Worm (Caenorhabditis elegans): ENCODE measurements around the gene ubq-2.

The ubq-2 gene

DNA sequence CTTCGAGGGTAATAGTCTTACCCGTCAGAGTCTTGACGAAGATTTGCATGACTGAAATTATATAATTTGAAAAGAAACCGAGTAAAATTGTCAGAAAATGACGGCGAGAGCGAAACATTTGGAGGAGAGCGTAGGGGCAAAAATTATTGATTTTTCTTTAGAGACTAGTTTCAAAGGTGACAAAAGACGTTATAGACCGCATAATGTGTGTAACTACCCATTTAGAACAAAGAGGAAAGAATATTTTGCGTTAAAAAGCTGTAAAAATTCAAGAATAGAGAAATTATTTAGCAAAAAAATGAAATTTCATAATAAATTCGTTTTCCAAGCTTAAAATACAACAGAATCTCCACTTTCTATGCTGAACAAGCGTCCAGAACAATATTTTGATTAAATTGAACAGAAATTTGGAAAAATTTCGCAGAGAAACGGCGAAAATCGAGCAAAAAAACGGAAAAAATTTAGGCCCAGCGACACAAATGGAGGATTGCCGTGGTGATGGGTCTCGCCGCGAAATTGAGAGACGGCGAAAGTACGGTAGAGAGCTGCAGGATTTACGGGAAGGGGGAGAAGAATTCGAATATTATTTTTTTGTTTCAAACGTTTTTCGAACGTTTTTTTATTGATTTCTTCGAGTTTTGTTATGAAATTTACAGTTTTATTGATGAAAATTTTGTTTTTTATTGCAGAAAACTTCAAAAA is at the start of gene ubq-2, which contains the start of gene frg-1:
Gene ubq-2 (minus strand): TSS at position 51 of the 702 bp plus-strand sequence.
Gene frg-1 (plus strand): TSS at position 690 of the 702 bp plus-strand sequence.
- no peak for TF ChIP-seq unc-62 (GFP tag; optimal IDR thresholded peaks at IDR 0.05)

DNA sequence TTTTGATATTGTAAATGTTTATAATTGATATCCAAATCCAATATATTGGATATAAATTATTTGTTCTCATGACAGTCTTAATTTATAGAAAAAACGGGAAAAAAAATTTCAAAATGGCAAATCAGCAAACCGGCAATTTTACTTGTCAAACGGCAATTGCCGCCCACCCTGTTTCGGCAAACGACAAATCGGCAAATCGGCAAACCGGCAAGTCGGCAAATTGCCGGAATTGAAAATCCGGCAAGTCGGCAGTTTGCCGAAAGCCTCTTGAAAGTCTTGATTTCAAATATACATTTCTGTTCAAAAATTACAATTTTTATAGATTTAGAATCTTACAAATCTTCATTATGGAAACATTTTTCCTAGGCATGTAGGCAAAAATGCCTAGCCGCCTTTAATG is 49.6 kb upstream of the ubq-2 start:
- no peak for TF ChIP-seq unc-62 (GFP tag; optimal IDR thresholded peaks at IDR 0.05)

DNA sequence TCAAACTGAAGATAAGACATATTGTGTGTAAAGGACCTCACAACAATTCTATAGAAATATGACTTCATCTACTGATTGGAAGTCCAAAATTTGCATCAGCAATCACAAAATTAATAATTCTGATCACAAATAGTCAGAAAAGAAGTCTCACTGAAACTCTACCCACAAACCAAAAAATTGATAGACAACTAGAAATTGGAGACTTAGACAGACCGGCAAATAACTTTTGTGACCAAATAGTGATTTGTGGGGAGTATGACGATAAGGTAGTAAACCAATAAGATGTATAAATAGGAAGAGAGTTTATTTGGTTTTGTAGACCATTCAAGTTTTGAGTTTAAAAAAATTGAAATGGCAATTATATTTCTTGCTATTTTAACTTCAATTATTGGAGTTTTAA is 46.0 kb upstream of the ubq-2 start, which contains the start of gene cyp-13A12:
Gene cyp-13A12 (plus strand): TSS at position 267 of the 400 bp plus-strand sequence.
- no peak for TF ChIP-seq unc-62 (GFP tag; optimal IDR thresholded peaks at IDR 0.05)

DNA sequence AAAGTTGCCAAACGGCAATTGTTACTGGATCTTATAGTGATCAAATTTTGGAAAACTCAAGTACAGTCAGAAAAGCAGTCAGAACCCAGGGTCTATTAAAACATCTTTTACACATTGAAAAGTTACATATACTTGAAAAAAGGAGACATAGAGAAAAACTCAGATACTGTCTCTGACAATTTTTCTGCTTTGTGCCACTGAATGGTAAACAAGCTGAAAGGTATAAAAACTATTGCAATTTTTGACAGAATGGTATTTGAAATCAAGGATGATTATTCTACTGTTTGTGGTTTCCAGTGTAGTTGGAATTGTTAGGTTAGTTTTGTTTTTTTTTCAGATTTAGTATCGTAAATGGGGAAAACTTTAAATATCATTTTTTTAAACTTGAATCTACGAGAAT is 42.4 kb upstream of the ubq-2 start, which contains the start of gene cyp-13A11:
Gene cyp-13A11 (plus strand): TSS at position 266 of the 400 bp plus-strand sequence.
- TF ChIP-seq unc-62 (GFP tag; optimal IDR thresholded peaks at IDR 0.05) = no peak

DNA sequence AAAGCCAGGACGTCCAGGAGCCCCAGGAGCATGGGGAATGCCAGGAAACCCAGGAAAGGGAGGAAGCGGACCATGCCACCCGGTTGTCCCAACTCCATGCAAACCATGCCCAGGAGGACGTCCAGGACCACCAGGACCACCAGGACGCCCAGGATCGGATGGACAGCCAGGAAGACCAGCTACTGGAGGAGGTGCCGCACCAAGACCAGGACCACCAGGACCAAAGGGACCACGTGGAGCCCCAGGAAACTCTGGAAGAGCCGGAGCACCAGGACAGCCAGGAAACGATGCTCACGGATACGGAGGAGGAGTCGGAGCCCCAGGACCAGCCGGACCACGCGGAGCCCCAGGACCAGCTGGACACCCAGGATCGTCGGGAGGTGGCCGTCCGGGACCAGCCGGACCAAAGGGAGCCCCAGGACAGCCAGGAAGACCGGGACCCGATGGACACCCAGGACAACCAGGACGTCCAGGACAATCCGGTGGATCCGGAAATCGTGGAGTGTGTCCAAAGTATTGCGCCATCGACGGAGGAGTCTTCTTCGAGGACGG is 41.3 kb upstream of the ubq-2 start:
- no peak for TF ChIP-seq unc-62 (GFP tag; optimal IDR thresholded peaks at IDR 0.05)

DNA sequence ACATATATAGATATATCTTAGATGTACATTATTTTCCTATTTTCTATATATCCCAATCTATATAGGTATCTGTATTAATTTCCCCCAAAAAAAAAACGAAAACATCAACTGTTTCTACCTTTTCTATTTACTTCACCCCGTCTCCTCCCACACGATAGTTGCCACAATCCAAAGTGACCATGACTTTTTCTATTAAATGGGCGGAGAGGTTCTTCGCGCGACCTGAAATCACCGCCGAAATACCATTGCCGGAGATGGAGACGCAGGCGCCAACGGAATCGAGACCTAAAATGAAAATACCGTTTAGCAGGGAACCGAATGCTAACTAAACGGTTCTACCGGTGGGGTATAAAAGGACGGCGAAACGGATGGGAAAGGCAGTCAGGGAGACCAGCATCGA is 40.3 kb upstream of the ubq-2 start, which contains the start of gene col-98:
Gene col-98 (plus strand): TSS at position 390 of the 400 bp plus-strand sequence.
- TF ChIP-seq unc-62 (GFP tag; optimal IDR thresholded peaks at IDR 0.05) = no peak

DNA sequence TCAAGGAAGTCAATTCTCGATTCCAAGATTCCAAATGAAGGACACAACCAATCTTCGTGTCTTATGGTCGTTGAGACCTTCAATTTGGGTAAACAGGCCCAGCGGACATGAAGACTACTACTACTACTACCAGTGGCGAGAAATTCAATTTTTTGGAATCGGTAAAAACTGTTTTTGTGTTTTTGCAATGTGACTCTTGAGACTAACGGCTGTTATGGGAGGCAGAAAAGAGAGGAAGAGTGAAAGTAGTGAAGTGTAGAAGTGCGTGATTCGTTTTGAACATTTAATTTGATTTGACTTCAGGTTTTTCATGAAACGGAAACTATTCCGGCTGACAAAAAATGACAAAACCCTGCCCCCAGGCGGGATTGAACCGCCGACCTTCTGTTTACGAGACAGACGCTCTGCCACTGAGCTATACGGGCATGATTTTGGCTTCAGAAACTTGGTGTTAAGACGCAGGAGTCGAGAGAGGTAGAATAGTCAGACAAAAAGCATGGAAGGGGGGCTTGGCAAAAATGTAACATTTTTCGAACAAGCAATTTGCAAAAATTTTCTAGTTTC is 37.5 kb upstream of the ubq-2 start:
- TF ChIP-seq unc-62 (GFP tag; optimal IDR thresholded peaks at IDR 0.05) = no peak

DNA sequence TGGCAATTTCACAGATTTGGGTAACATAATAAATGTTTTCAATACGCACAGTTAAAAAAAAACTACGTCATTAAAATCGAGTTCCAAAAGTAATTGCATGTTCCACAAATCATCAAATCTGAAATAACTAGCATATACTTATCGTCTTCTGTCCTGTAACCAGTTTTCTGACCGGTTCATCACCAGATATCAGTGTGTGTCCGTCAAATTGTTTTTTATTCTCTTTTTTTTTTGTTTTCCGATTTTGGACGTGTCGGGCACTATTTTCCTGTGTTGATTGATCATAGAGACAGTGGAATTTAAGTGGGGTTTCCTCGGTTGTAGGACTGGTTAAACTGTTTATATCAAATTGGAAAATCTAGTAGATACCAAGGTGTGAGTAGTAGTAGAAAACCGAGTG is 35.6 kb upstream of the ubq-2 start:
- TF ChIP-seq unc-62 (GFP tag; optimal IDR thresholded peaks at IDR 0.05) = no peak

DNA sequence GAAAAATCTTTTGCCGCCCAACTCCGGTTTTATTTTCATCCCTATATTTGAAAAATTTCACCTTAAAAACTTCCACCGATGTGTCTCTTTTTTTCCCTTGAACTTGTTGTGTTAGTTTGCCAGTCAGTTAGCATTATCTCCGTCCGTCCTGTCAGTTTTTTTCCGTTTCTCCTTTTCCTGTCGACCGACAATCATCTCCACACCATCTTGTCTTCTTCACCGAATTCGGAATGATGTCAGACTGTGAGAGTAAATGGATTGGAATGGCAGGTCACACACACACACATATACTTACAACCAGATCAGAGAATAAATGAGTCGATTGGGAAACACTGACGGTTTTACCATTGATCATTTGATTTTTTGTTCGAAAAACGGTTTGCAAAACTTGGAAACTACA is 33.6 kb upstream of the ubq-2 start:
- no peak for TF ChIP-seq unc-62 (GFP tag; optimal IDR thresholded peaks at IDR 0.05)

DNA sequence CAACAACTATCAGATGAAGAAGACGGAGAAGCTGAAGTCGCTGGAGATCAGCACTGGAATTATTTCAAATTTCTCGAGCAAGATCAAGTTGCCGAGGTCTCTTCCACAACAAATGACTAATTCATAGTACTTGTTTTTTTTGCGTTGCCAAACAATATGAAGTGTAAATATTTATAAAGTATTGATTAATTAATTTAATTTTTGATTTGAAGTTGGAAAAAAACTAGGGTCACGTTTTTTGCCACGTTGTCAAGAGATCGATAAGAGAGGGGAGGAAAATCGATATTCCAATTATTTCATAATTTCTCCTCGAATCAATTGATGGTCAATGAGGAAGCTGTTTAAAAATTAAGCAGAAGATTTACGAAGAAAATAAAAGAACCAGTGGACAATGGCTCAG is 26.8 kb upstream of the ubq-2 start, which contains the start of gene snf-7:
Gene snf-7 (plus strand): TSS at position 301 of the 400 bp plus-strand sequence.
- TF ChIP-seq unc-62 (GFP tag; optimal IDR thresholded peaks at IDR 0.05) = no peak

DNA sequence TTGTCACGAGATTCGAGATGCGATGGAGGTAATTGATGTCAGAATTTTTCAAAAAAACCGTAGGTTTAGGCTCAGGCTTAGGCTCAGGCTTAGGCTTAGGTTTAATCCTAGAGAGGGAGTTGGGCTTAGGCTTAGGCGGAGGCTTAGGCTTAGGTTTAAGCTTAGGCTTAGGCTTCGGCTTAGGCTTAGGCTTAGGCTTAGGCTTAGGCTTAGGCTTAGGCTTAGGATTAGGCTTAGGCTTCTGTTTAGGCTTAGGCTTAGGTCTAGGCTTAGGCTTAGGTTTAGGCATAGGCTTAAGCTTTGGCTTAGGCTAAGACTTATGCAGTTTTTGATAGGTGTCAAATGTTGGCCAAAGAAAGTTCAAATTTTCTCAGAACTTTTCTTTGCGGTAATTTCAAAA is 26.0 kb upstream of the ubq-2 start:
- no peak for TF ChIP-seq unc-62 (GFP tag; optimal IDR thresholded peaks at IDR 0.05)

DNA sequence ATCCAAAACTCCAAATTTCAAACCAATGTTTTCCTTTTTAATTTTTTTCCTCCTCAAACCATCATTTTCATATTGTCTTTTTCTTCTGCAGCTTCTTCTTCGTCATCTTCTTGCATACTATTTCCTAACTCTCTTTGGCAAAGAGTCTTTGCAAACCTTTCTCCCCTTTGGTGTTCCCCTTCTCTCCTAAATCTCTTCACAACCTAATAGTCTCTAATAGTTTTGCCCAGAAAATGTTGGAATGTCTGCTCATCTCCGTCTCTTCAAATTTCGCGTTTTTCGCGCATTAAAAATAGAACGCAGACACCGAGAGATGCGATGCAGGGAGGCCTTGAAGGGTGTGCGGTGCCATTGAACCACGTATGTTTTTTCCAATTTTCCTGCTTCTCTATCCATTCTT is 23.8 kb upstream of the ubq-2 start, which contains the start of gene ZK1010.10:
Gene ZK1010.10 (plus strand): TSS at position 286 of the 400 bp plus-strand sequence.
- TF ChIP-seq unc-62 (GFP tag; optimal IDR thresholded peaks at IDR 0.05) = no peak

DNA sequence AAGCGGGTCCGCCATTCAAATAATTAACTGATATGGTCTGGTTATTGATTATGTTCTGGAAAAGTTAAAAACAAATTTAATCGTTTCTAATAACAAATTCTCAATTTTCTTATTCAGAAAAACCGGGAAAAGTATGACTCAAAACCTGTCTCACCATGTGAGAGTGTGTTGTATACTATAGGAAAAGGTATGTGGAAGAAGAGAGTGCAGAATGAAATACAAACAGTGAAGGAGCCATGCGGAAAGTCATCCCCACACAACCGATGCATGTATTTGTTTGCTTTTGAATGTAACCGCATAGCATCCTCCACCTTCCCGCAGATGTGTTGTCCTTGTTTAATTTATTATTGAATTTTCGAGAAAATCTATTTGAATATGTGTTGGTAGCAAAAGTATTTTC is 22.1 kb upstream of the ubq-2 start, which contains the start of gene ZK1010.8:
Gene ZK1010.8 (minus strand): TSS at position 214 of the 400 bp plus-strand sequence.
- TF ChIP-seq unc-62 (GFP tag; optimal IDR thresholded peaks at IDR 0.05) = no peak

DNA sequence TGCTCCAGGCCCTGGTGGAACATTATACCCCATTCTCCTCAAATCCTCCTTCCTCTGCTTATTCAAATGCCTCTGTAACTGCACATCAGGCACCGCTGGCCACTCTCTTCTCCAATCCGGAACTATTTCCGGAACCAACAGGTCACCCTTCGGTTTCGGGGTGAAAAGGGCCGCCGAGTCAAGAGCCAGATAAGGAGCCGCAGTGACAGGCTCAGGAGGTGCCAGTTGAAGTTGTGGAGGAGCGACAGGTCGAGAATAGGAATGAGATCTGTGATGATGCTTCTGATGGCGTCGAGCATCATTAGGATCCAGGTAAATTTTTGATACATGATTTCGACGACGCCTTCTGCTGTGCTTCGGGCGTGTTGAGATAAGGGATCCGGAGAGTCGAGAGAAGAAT is 19.9 kb upstream of the ubq-2 start:
- TF ChIP-seq unc-62 (GFP tag; optimal IDR thresholded peaks at IDR 0.05) = no peak

DNA sequence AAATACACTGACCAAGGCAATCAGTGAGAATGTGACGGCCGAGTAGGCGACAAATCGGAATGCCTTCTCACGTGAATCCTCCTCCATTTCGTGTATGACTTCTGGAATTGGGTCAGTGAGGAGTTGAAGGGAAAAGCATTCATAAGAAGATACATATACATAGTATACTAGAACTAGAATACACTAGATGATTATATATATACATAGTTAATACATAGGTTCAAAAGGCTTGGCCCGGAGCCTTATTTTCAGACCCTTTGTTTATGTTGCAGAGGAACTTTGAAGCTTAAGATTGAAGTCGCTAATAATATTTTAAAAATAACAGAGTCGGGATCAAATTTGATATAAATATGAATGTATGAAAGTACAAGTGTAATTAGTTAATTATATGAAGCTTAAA is 15.3 kb upstream of the ubq-2 start, which contains the start of gene col-97:
Gene col-97 (minus strand): TSS at position 101 of the 400 bp plus-strand sequence.
- TF ChIP-seq unc-62 (GFP tag; optimal IDR thresholded peaks at IDR 0.05) = no peak

DNA sequence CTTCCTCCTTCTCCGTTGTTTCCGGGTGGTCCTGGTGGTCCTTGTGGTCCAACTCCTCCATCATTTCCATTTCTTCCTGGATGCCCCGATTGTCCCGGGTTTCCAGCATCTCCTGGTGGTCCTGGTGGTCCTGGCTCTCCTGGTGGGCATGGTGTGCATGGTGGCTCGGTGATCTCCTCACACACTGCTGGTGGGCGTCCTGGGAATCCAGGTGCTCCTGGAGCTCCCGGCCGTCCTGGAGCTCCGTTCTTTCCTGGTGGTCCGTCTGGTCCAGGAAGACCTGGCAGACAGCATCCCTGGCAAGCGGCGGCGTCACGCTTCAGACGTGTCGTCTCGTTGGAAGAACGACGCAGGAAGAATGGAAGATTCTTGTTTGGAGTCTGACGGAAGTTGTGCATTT is 14.7 kb upstream of the ubq-2 start:
- no peak for TF ChIP-seq unc-62 (GFP tag; optimal IDR thresholded peaks at IDR 0.05)

DNA sequence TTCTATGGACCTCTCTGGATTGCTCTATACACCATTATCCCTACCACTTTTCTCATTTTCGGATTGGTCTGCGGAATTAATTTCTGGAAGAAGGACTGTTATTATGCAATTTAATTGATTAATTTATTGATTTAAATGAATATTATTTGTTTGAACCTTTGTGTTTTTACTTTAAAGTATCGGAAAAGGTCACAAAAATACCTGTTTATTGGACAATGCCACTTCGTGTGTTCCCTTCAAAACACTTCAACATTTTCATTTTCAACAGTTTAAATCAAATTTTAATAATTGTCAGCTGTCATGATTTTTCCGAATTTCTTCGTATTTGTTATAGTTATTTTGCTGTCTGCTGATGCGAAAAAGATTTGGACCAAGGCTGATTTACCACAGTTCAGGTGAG is 12.7 kb upstream of the ubq-2 start, which contains the start of gene ZK1010.12:
Gene ZK1010.12 (plus strand): TSS at position 301 of the 400 bp plus-strand sequence.
- no peak for TF ChIP-seq unc-62 (GFP tag; optimal IDR thresholded peaks at IDR 0.05)
